Fruit fly (Drosophila melanogaster) whole organism, wandering third instar larva: ENCODE results near the gene CG42299.

ENCODE experiments used
- CG32264 ChIP-seq: fragments of 200-800 bp; sonication (Bioruptor generic); optimal IDR thresholded peaks from 2 replicates; lab custom pipeline; 2016; ENCODE audit warnings: missing biosample characterization, missing genetic modification characterization
- HLH106 ChIP-seq: fragments of 200-800 bp; optimal IDR thresholded peaks from 3 replicates; lab custom pipeline; 2019; ENCODE audit warnings: missing biosample characterization, mild to moderate bottlenecking, missing genetic modification characterization, moderate library complexity
- brk ChIP-seq: fragments of 200-800 bp; sonication (Bioruptor generic); optimal IDR thresholded peaks from 2 replicates; lab custom pipeline; 2016; ENCODE audit warnings: missing biosample characterization, mild to moderate bottlenecking, missing genetic modification characterization
- foxo ChIP-seq, 2 experiments: fragments of 200-800 bp; sonication (Bioruptor generic); optimal IDR thresholded peaks; 2 replicates in 1 of 2; 3 replicates in 1 of 2; lab custom pipeline; 2016 to 2017; ENCODE audit warnings: missing biosample characterization in 2 of 2, missing genetic modification characterization in 2 of 2
- pan ChIP-seq: fragments of >200 bp; optimal IDR thresholded peaks from 2 replicates; lab custom pipeline; 2017
- usp ChIP-seq: fragments of >200 bp; optimal IDR thresholded peaks from 2 replicates; lab custom pipeline; 2017; ENCODE audit warnings: missing biosample characterization, missing genetic modification characterization

dm6 chrX:15587433-15587832, 11.9 kb upstream of the CG42299 start, which contains the start of gene Alp11:
- TF ChIP-seq brk (GFP tag; lab: Kevin White, UChicago), result no peak
- no peak for TF ChIP-seq HLH106
- no peak for TF ChIP-seq foxo (GFP tag; optimal IDR thresholded peaks at IDR 0.05; lab: Kevin White, UChicago)
- no peak for TF ChIP-seq pan
- no peak for TF ChIP-seq CG32264 (GFP tag; lab: Kevin White, UChicago)
- no peak for TF ChIP-seq usp (GFP tag; lab: Kevin White, UChicago)
